Worm (Caenorhabditis elegans): ENCODE measurements around the gene C44C1.1.

Gene C44C1.1

DNA sequence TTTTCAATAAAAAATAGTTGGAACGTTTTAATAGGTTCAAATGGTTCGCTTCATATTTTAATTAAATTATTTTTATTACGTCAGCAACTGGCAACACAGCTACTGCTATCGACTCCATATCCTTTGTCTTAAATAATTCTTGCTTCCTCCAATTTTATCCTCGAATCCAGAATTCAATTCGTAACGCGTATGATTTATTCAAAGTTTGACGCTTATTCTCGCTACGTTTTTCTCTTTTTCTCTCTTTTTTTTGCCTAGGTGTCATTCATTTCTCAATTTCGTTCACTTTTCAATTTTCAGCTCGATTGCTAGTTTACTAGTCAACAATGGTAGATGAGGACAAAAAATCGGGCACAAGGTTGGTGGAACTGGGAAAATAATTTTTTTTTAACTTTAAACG, 30.1 kb upstream of the C44C1.1 start, which contains the start of gene arr-1:
TSS of gene arr-1 (plus strand) at position 301 of the 400 bp plus-strand sequence.
- TF ChIP-seq cog-1 (tag; optimal IDR thresholded peaks at IDR 0.05) = no peak
- no peak for TF ChIP-seq ref-1 (GFP tag; conservative IDR thresholded peaks at IDR 0.05)
- TF ChIP-seq klf-2 (GFP tag; conservative IDR thresholded peaks at IDR 0.05) = no peak
- TF ChIP-seq tab-1 (GFP tag; IDR thresholded peaks at IDR 0.05) = no peak
- TF ChIP-seq ztf-29 (GFP tag; IDR thresholded peaks at IDR 0.05) = no peak
- no peak for TF ChIP-seq T22C8.4 (GFP tag; IDR thresholded peaks at IDR 0.05)
- TF ChIP-seq flt-1 (GFP tag; IDR thresholded peaks at IDR 0.05) = no peak

ce11 chrX:952557-953083, 28.0 kb upstream of the C44C1.1 start:
- peak; percentile 8 for TF ChIP-seq cog-1 (tag; optimal IDR thresholded peaks at IDR 0.05)
- TF ChIP-seq ztf-29 (GFP tag; IDR thresholded peaks at IDR 0.05) = no peak
- no peak for TF ChIP-seq med-1 (GFP tag; optimal IDR thresholded peaks at IDR 0.05; ENCODE audit: insufficient read depth)

DNA sequence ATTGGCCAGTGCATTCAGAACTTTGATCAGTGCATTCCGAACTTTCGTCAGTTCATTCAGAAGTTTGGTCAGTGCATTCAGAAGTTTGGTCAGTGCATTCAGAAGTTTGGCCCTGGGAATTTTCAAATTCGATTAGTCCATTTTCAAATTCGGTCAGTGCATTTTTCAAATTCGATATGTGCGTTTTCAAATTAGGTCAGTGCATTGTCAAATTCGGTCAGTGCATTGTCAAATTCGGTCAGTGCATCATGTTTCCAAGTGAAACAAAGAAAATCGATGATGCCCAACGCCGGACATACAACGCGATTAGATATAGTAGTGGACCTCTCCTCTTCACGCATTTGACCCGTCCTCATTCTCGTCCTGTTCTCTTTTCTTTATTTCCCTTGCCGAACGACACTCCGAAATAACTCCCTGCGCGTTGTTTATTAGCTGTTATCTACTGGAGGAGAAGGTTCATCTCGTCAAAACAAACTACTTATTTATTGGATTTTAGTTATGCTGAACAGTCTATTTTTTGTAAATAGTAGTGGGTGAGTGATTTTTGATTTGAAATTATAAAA, 26.0 kb upstream of the C44C1.1 start, which contains the start of gene apm-3:
TSS of gene apm-3 (plus strand) at position 477 of the 563 bp plus-strand sequence.
- TF ChIP-seq T22C8.4 (GFP tag; IDR thresholded peaks at IDR 0.05) (0 out of 2 replicates have a peak, but pooled peaks have one; percentile 17), ztf-23 (GFP tag; IDR thresholded peaks at IDR 0.05) (no peak), ztf-29 (GFP tag; IDR thresholded peaks at IDR 0.05) (no peak), klf-2 (GFP tag; conservative IDR thresholded peaks at IDR 0.05) (no peak), ref-1 (GFP tag; conservative IDR thresholded peaks at IDR 0.05) (no peak), flt-1 (GFP tag; IDR thresholded peaks at IDR 0.05) (no peak), med-1 (GFP tag; optimal IDR thresholded peaks at IDR 0.05; ENCODE audit: insufficient read depth) (no peak), tab-1 (GFP tag; IDR thresholded peaks at IDR 0.05) (0 out of 2 replicates have a peak, but pooled peaks have one; percentile 53), cog-1 (tag; optimal IDR thresholded peaks at IDR 0.05) (peak; percentile 36)

DNA sequence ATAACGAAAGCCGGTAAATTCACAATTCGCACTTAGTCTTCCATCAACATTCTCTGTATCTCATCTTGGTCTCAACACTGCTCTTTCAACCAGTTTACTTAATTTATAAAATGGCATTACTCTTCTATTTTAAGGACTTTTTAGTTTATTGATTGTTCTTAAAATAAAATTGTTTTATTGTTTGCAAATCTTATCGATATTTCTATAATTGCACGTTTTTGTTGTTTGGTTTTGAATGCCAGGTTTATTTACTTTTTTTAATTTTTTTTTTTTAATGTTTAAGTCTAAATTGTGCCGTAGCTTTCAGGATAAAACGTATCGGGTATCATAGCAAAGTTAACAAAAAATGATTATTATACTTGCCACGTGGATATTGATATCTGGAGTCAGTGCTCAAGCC, 23.0 kb upstream of the C44C1.1 start, which contains the start of gene chil-10:
TSS of gene chil-10 (plus strand) at position 301 of the 400 bp plus-strand sequence.
- no peak for TF ChIP-seq med-1 (GFP tag; optimal IDR thresholded peaks at IDR 0.05; ENCODE audit: insufficient read depth)

- no peak for TF ChIP-seq cog-1 (tag; optimal IDR thresholded peaks at IDR 0.05)
- TF ChIP-seq ztf-29 (GFP tag; IDR thresholded peaks at IDR 0.05) = no peak
- no peak for TF ChIP-seq tab-1 (GFP tag; IDR thresholded peaks at IDR 0.05)
- TF ChIP-seq ref-1 (GFP tag; conservative IDR thresholded peaks at IDR 0.05) = no peak
- no peak for TF ChIP-seq T22C8.4 (GFP tag; IDR thresholded peaks at IDR 0.05)
- no peak for TF ChIP-seq flt-1 (GFP tag; IDR thresholded peaks at IDR 0.05)
- no peak for TF ChIP-seq med-1 (GFP tag; optimal IDR thresholded peaks at IDR 0.05; ENCODE audit: insufficient read depth)
- no peak for TF ChIP-seq klf-2 (GFP tag; conservative IDR thresholded peaks at IDR 0.05)
These were observed 20.4 kb upstream of the C44C1.1 start for ce11 chrX:960139-960538.

- no peak for TF ChIP-seq ztf-29 (GFP tag; IDR thresholded peaks at IDR 0.05)
- TF ChIP-seq T22C8.4 (GFP tag; IDR thresholded peaks at IDR 0.05) = no peak
- no peak for TF ChIP-seq cog-1 (tag; optimal IDR thresholded peaks at IDR 0.05)
- TF ChIP-seq tab-1 (GFP tag; IDR thresholded peaks at IDR 0.05) = no peak
- TF ChIP-seq ref-1 (GFP tag; conservative IDR thresholded peaks at IDR 0.05) = no peak
- TF ChIP-seq ztf-23 (GFP tag; IDR thresholded peaks at IDR 0.05) = no peak
- no peak for TF ChIP-seq med-1 (GFP tag; optimal IDR thresholded peaks at IDR 0.05; ENCODE audit: insufficient read depth)
- no peak for TF ChIP-seq klf-2 (GFP tag; conservative IDR thresholded peaks at IDR 0.05)
- no peak for TF ChIP-seq flt-1 (GFP tag; IDR thresholded peaks at IDR 0.05)
These were observed 17.4 kb upstream of the C44C1.1 start, which contains the start of gene ncs-1 for ce11 chrX:963171-963570. ncs-1 (minus strand) TSS chrX:963271.

- TF ChIP-seq med-1 (GFP tag; optimal IDR thresholded peaks at IDR 0.05; ENCODE audit: insufficient read depth) (no peak), ztf-29 (GFP tag; IDR thresholded peaks at IDR 0.05) (no peak), tab-1 (GFP tag; IDR thresholded peaks at IDR 0.05) (no peak), flt-1 (GFP tag; IDR thresholded peaks at IDR 0.05) (no peak), cog-1 (tag; optimal IDR thresholded peaks at IDR 0.05) (no peak), ref-1 (GFP tag; conservative IDR thresholded peaks at IDR 0.05) (no peak), ztf-23 (GFP tag; IDR thresholded peaks at IDR 0.05) (no peak), klf-2 (GFP tag; conservative IDR thresholded peaks at IDR 0.05) (no peak), T22C8.4 (GFP tag; IDR thresholded peaks at IDR 0.05) (no peak)
These were observed 10.5 kb upstream of the C44C1.1 start, which contains the start of gene C44C1.6 for ce11 chrX:970072-970471. C44C1.6 (minus strand) TSS chrX:970270.

- TF ChIP-seq T22C8.4 (GFP tag; IDR thresholded peaks at IDR 0.05) = peak; percentile 78; the same call in 1 of the 2 replicates
- no peak for TF ChIP-seq cog-1 (tag; optimal IDR thresholded peaks at IDR 0.05)
These were observed 5.9 kb upstream of the C44C1.1 start, which contains the start of gene vps-45 for ce11 chrX:974499-975235. vps-45 (minus strand) TSS chrX:974848.

ce11 chrX:975236-975535, 5.4 kb upstream of the C44C1.1 start:
- TF ChIP-seq cog-1 (tag; optimal IDR thresholded peaks at IDR 0.05) (no peak), ref-1 (GFP tag; conservative IDR thresholded peaks at IDR 0.05) (no peak), ztf-23 (GFP tag; IDR thresholded peaks at IDR 0.05) (no peak), ztf-29 (GFP tag; IDR thresholded peaks at IDR 0.05) (no peak), med-1 (GFP tag; optimal IDR thresholded peaks at IDR 0.05; ENCODE audit: insufficient read depth) (no peak), flt-1 (GFP tag; IDR thresholded peaks at IDR 0.05) (no peak), T22C8.4 (GFP tag; IDR thresholded peaks at IDR 0.05) (no peak), tab-1 (GFP tag; IDR thresholded peaks at IDR 0.05) (no peak), klf-2 (GFP tag; conservative IDR thresholded peaks at IDR 0.05) (no peak)

Data from whole organism, midembryonic.